Worm (Caenorhabditis elegans) whole organism, young adult: Measurements from ENCODE around the gene F13D12.10.

Source experiments
- hmg-20 ChIP-seq: fragments of 200-800 bp; sonication (Bioruptor generic); IDR thresholded peaks from 2 replicates; pipeline ENCODE4 v1.3.6; 2022; ENCODE audit warnings: missing genetic modification reagents, missing genetic modification characterization, missing compliant biosample characterization
- lsl-1 ChIP-seq: fragments of 200-800 bp; sonication (Bioruptor generic); optimal IDR thresholded peaks from 2 replicates; lab custom pipeline; 2018; ENCODE audit warnings: mild to moderate bottlenecking, missing genetic modification characterization, moderate library complexity, missing compliant biosample characterization
- unc-62 ChIP-seq: fragments of 150-350 bp; optimal IDR thresholded peaks from 2 replicates; lab custom pipeline; 2014; ENCODE audit warnings: missing biosample characterization, missing genetic modification reagents, missing genetic modification characterization
- zim-3 ChIP-seq: sonication (generic microtip); optimal IDR thresholded peaks from 2 replicates; lab custom pipeline; 2017; ENCODE audit warnings: mild to moderate bottlenecking, missing genetic modification characterization, moderate library complexity, missing compliant biosample characterization

- no peak for TF ChIP-seq unc-62 (GFP tag; lab: Kevin White, UChicago)
- TF ChIP-seq lsl-1 (GFP tag; lab: Kevin White, UChicago): no peak
- no peak for TF ChIP-seq hmg-20 (GFP tag; lab: Robert Waterston, UW)
- TF ChIP-seq zim-3 (tag; lab: Kevin White, UChicago): no peak
Observed at ce11 chrII:11681136-11681824, 32.3 kb upstream of the F13D12.10 start, which contains the start of the genes sfxn-1.4 and C47D12.4.
